Worm (Caenorhabditis elegans) whole organism, late embryonic: ENCODE data around the gene hlh-14.

Experiments
- F13H6.1 ChIP-seq: sonication (generic microtip); optimal IDR thresholded peaks from 2 replicates; lab custom pipeline; 2016; ENCODE audit warnings: missing genetic modification characterization, missing compliant biosample characterization
- K09A11.1 ChIP-seq: sonication (generic microtip); optimal IDR thresholded peaks from 2 replicates; lab custom pipeline; 2017; ENCODE audit warnings: antibody characterized with exemption, mild to moderate bottlenecking, missing genetic modification characterization, missing compliant biosample characterization; ENCODE audit not compliant: insufficient read depth
- T23F11.4 ChIP-seq: fragments of 200-800 bp; sonication (Bioruptor generic); optimal IDR thresholded peaks from 2 replicates; lab custom pipeline; 2018; ENCODE audit warnings: mild to moderate bottlenecking, missing genetic modification characterization, missing compliant biosample characterization
- ceh-34 ChIP-seq: sonication (generic microtip); optimal IDR thresholded peaks from 2 replicates; lab custom pipeline; 2016; ENCODE audit warnings: mild to moderate bottlenecking, missing genetic modification characterization, missing compliant biosample characterization
- che-1 ChIP-seq: sonication (generic microtip); optimal IDR thresholded peaks from 2 replicates; lab custom pipeline; 2016; ENCODE audit warnings: mild to moderate bottlenecking, missing genetic modification characterization, missing compliant biosample characterization
- dve-1 ChIP-seq: sonication (generic microtip); optimal IDR thresholded peaks from 2 replicates; lab custom pipeline; 2017; ENCODE audit warnings: antibody characterized with exemption, mild to moderate bottlenecking, missing genetic modification characterization, missing compliant biosample characterization
- elt-2 ChIP-seq: sonication (generic microtip); optimal IDR thresholded peaks from 2 replicates; lab custom pipeline; 2016; ENCODE audit warnings: missing genetic modification reagents, missing genetic modification characterization, missing compliant biosample characterization
- hlh-13 ChIP-seq: fragments of 200-800 bp; sonication (Bioruptor generic); optimal IDR thresholded peaks from 2 replicates; lab custom pipeline; 2018; ENCODE audit warnings: mild to moderate bottlenecking, missing genetic modification characterization, missing compliant biosample characterization

- TF ChIP-seq che-1: no peak
- no peak for TF ChIP-seq F13H6.1 (tag; lab: Kevin White, UChicago)
- no peak for TF ChIP-seq elt-2 (tag; lab: Kevin White, UChicago)
- no peak for TF ChIP-seq ceh-34 (tag; lab: Kevin White, UChicago)
- no peak for TF ChIP-seq K09A11.1 (tag; lab: Kevin White, UChicago)
- TF ChIP-seq T23F11.4 (GFP tag; lab: Kevin White, UChicago): no peak
- no peak for TF ChIP-seq hlh-13 (GFP tag; lab: Kevin White, UChicago)
- no peak for TF ChIP-seq dve-1 (tag; lab: Kevin White, UChicago)
These were observed 2.1 kb downstream of the hlh-14 start for ce11 chrII:5736599-5736998.
